ENCODE assay signal across 7 worm cellular contexts in genomic region chrII:5019389-5020108, ce11.
TF ChIP-seq lines count a peak whose summit lies in the region.

No protein-coding gene starts in this region.

TF ChIP-seq in whole organism, L1 larva, 84 proteins besides CTCF, POLR2A, EP300 and RAD21 (continues in another document):
- TF ChIP-seq nhr-12 (tag; optimal IDR thresholded peaks at IDR 0.05; lab: Kevin White, UChicago) (no peak), lin-35 (GFP tag; optimal IDR thresholded peaks at IDR 0.05; lab: Kevin White, UChicago) (no peak), unc-86 (tag; optimal IDR thresholded peaks at IDR 0.05; lab: Kevin White, UChicago) (no peak), hlh-17 (GFP tag; optimal IDR thresholded peaks at IDR 0.05; lab: Kevin White, UChicago; ENCODE audit: borderline replicate concordance) (no peak), fkh-4 (tag; optimal IDR thresholded peaks at IDR 0.05; lab: Kevin White, UChicago; ENCODE audit: borderline replicate concordance) (no peak), hpl-2 (GFP tag; optimal IDR thresholded peaks at IDR 0.05; lab: Kevin White, UChicago) (no peak), C16A3.4 (tag; optimal IDR thresholded peaks at IDR 0.05; lab: Kevin White, UChicago) (no peak), tlp-1 (tag; optimal IDR thresholded peaks at IDR 0.05; lab: Kevin White, UChicago) (no peak), sptf-1 (tag; optimal IDR thresholded peaks at IDR 0.05; lab: Kevin White, UChicago) (no peak), C34B4.2 (tag; optimal IDR thresholded peaks at IDR 0.05; lab: Kevin White, UChicago) (no peak), sox-4 (tag; optimal IDR thresholded peaks at IDR 0.05; lab: Kevin White, UChicago) (no peak), aly-2 (tag; optimal IDR thresholded peaks at IDR 0.05; lab: Kevin White, UChicago) (no peak), unc-30 (tag; optimal IDR thresholded peaks at IDR 0.05; lab: Kevin White, UChicago) (no peak)

TF ChIP-seq in whole organism, L2 larva, 48 proteins besides CTCF, POLR2A, EP300 and RAD21 (continues in another document):
- no peak for TF ChIP-seq ceh-16 (tag; optimal IDR thresholded peaks at IDR 0.05; lab: Kevin White, UChicago)
- TF ChIP-seq peb-1 (tag; optimal IDR thresholded peaks at IDR 0.05; lab: Kevin White, UChicago), result no peak
- TF ChIP-seq nhr-77 (tag; optimal IDR thresholded peaks at IDR 0.05; lab: Kevin White, UChicago), result no peak
- no peak for TF ChIP-seq ztf-4 (tag; optimal IDR thresholded peaks at IDR 0.05; lab: Kevin White, UChicago)
- peak; percentile 34 for TF ChIP-seq nhr-129 (tag; optimal IDR thresholded peaks at IDR 0.05; lab: Kevin White, UChicago)
- TF ChIP-seq nhr-23 (tag; optimal IDR thresholded peaks at IDR 0.05; lab: Kevin White, UChicago), result no peak
- no peak for TF ChIP-seq aly-2 (tag; optimal IDR thresholded peaks at IDR 0.05; lab: Kevin White, UChicago)
- TF ChIP-seq blmp-1 (tag; optimal IDR thresholded peaks at IDR 0.05; lab: Kevin White, UChicago; ENCODE audit: insufficient read depth), result peak; percentile 53
- TF ChIP-seq fos-1 (tag; optimal IDR thresholded peaks at IDR 0.05; lab: Kevin White, UChicago), result peak; percentile 79
- no peak for TF ChIP-seq nhr-10 (tag; optimal IDR thresholded peaks at IDR 0.05; lab: Kevin White, UChicago)
- no peak for TF ChIP-seq ama-1 (optimal IDR thresholded peaks at IDR 0.05; lab: Kevin White, UChicago)
- TF ChIP-seq lsy-2 (tag; optimal IDR thresholded peaks at IDR 0.05; lab: Kevin White, UChicago), result peak in 1 of 2 experiments; percentile 43
- no peak for TF ChIP-seq lin-11 (tag; optimal IDR thresholded peaks at IDR 0.05; lab: Kevin White, UChicago)
- TF ChIP-seq gmeb-1 (tag; optimal IDR thresholded peaks at IDR 0.05; lab: Kevin White, UChicago), result peak; percentile 9

TF ChIP-seq in whole organism, L3 larva, 47 proteins besides CTCF, POLR2A, EP300 and RAD21 (continues in another document):
- TF ChIP-seq elt-2 (tag; optimal IDR thresholded peaks at IDR 0.05; lab: Kevin White, UChicago), result peak; percentile 100
- no peak for TF ChIP-seq eor-1 (tag; optimal IDR thresholded peaks at IDR 0.05; lab: Kevin White, UChicago)
- TF ChIP-seq mml-1 (tag; optimal IDR thresholded peaks at IDR 0.05; lab: Kevin White, UChicago), result no peak
- TF ChIP-seq nfya-1 (tag; optimal IDR thresholded peaks at IDR 0.05; lab: Kevin White, UChicago; ENCODE audit: insufficient read depth), result peak; percentile 7
- peak; percentile 67 for TF ChIP-seq nhr-25 (tag; optimal IDR thresholded peaks at IDR 0.05; lab: Kevin White, UChicago)
- peak; percentile 28 for TF ChIP-seq pha-4 (tag; optimal IDR thresholded peaks at IDR 0.05; lab: Kevin White, UChicago)
- no peak for TF ChIP-seq nhr-77 (tag; optimal IDR thresholded peaks at IDR 0.05; lab: Kevin White, UChicago)
- peak; percentile 54 for TF ChIP-seq jun-1 (tag; optimal IDR thresholded peaks at IDR 0.05; lab: Kevin White, UChicago)
- no peak for TF ChIP-seq sea-2 (GFP tag; optimal IDR thresholded peaks at IDR 0.05; lab: Kevin White, UChicago)
- TF ChIP-seq pqm-1 (tag; optimal IDR thresholded peaks at IDR 0.05; lab: Kevin White, UChicago), result peak; percentile 45
- TF ChIP-seq ceh-28 (tag; optimal IDR thresholded peaks at IDR 0.05; lab: Kevin White, UChicago), result peak; percentile 32
- TF ChIP-seq lin-39 (tag; optimal IDR thresholded peaks at IDR 0.05; lab: Kevin White, UChicago), result no peak
- TF ChIP-seq hmg-11 (tag; optimal IDR thresholded peaks at IDR 0.05; lab: Kevin White, UChicago), result no peak
- no peak for TF ChIP-seq nhr-67 (tag; optimal IDR thresholded peaks at IDR 0.05; lab: Kevin White, UChicago)

TF ChIP-seq in whole organism, L4 larva, 104 proteins besides CTCF, POLR2A, EP300 and RAD21 (continues in another document):
- TF ChIP-seq nhr-76 (tag; optimal IDR thresholded peaks at IDR 0.05; lab: Kevin White, UChicago) (peak; percentile 4), unc-62 (GFP tag; optimal IDR thresholded peaks at IDR 0.05 in 1 of 2; lab: Kevin White, UChicago) (peak in 1 of 2 experiments; percentile 88), unc-62 (tag; optimal IDR thresholded peaks at IDR 0.05; lab: Kevin White, UChicago) (no peak), dmd-8 (GFP tag; IDR thresholded peaks at IDR 0.05; lab: Robert Waterston, UW) (no peak), php-3 (GFP tag; IDR thresholded peaks at IDR 0.05; lab: Robert Waterston, UW) (peak; percentile 82), nhr-28 (tag; optimal IDR thresholded peaks at IDR 0.05; lab: Kevin White, UChicago) (peak; percentile 83), hlh-11 (tag; optimal IDR thresholded peaks at IDR 0.05; lab: Kevin White, UChicago) (peak; percentile 82), nhr-48 (tag; optimal IDR thresholded peaks at IDR 0.05; lab: Kevin White, UChicago) (peak; percentile 25), hlh-30 (tag; optimal IDR thresholded peaks at IDR 0.05; lab: Kevin White, UChicago; ENCODE audit: insufficient read depth) (peak; percentile 62), F26F4.8 (GFP tag; conservative IDR thresholded peaks at IDR 0.05; lab: Robert Waterston, UW) (no peak), tra-1 (GFP tag; IDR thresholded peaks at IDR 0.05; lab: Robert Waterston, UW) (no peak), T26A8.4 (GFP tag; IDR thresholded peaks at IDR 0.05; lab: Robert Waterston, UW) (no peak), lin-15B (tag; optimal IDR thresholded peaks at IDR 0.05; lab: Kevin White, UChicago) (no peak), dve-1 (tag; optimal IDR thresholded peaks at IDR 0.05; lab: Kevin White, UChicago; ENCODE audit: insufficient read depth) (peak; percentile 83)

TF ChIP-seq in whole organism, late embryonic, 69 proteins besides CTCF, POLR2A, EP300 and RAD21:
- no peak for TF ChIP-seq F13H6.1 (tag; optimal IDR thresholded peaks at IDR 0.05; lab: Kevin White, UChicago)
- TF ChIP-seq elt-2 (tag; optimal IDR thresholded peaks at IDR 0.05; lab: Kevin White, UChicago), result peak; percentile 93
- no peak for TF ChIP-seq ama-1 (optimal IDR thresholded peaks at IDR 0.05; lab: Kevin White, UChicago)
- TF ChIP-seq zip-5 (tag; optimal IDR thresholded peaks at IDR 0.05; lab: Kevin White, UChicago), result no peak
- TF ChIP-seq odd-2 (tag; optimal IDR thresholded peaks at IDR 0.05; lab: Kevin White, UChicago), result no peak
- TF ChIP-seq elt-4 (tag; optimal IDR thresholded peaks at IDR 0.05; lab: Kevin White, UChicago), result no peak
- no peak for TF ChIP-seq C38D4.7 (GFP tag; optimal IDR thresholded peaks at IDR 0.05; lab: Kevin White, UChicago)

TF ChIP-seq in whole organism, mixed stage, embryonic, 35 proteins besides CTCF, POLR2A, EP300 and RAD21:
- TF ChIP-seq elt-3 (tag; optimal IDR thresholded peaks at IDR 0.05; lab: Kevin White, UChicago) (peak; percentile 17), sem-2 (GFP tag; optimal IDR thresholded peaks at IDR 0.05; lab: Kevin White, UChicago) (no peak)

TF ChIP-seq in whole organism, young adult, 124 proteins besides CTCF, POLR2A, EP300 and RAD21:
- TF ChIP-seq nhr-80 (tag; optimal IDR thresholded peaks at IDR 0.05; lab: Kevin White, UChicago), result peak; percentile 90
- no peak for TF ChIP-seq ztf-28 (GFP tag; IDR thresholded peaks at IDR 0.05; lab: Robert Waterston, UW)
- TF ChIP-seq atf-7 (tag; optimal IDR thresholded peaks at IDR 0.05; lab: Kevin White, UChicago), result peak; percentile 18
- no peak for TF ChIP-seq cebp-1 (GFP tag; IDR thresholded peaks at IDR 0.05; lab: Robert Waterston, UW)
- peak; percentile 36 for TF ChIP-seq cebp-1 (tag; optimal IDR thresholded peaks at IDR 0.05; lab: Kevin White, UChicago)
- TF ChIP-seq madf-10 (tag; optimal IDR thresholded peaks at IDR 0.05; lab: Kevin White, UChicago), result peak; percentile 17
- TF ChIP-seq somi-1 (GFP tag; optimal IDR thresholded peaks at IDR 0.05; lab: Kevin White, UChicago), result peak; percentile 10
- peak; percentile 44 for TF ChIP-seq lin-40 (tag; optimal IDR thresholded peaks at IDR 0.05; lab: Kevin White, UChicago)
- TF ChIP-seq xnd-1 (tag; optimal IDR thresholded peaks at IDR 0.05; lab: Kevin White, UChicago), result no peak
- peak; percentile 39 for TF ChIP-seq ztf-26 (tag; optimal IDR thresholded peaks at IDR 0.05; lab: Kevin White, UChicago)
- TF ChIP-seq chd-7 (tag; optimal IDR thresholded peaks at IDR 0.05; lab: Kevin White, UChicago), result no peak
- TF ChIP-seq zfh-2 (GFP tag; conservative IDR thresholded peaks at IDR 0.05; lab: Robert Waterston, UW), result no peak
- TF ChIP-seq ZK185.1 (tag; optimal IDR thresholded peaks at IDR 0.05; lab: Kevin White, UChicago; ENCODE audit: poor library complexity, severe bottlenecking), result peak; percentile 18
- TF ChIP-seq tbp1 (GFP tag; optimal IDR thresholded peaks at IDR 0.05; lab: Kevin White, UChicago), result peak; percentile 13
- peak; percentile 38 for TF ChIP-seq attf-5 (GFP tag; optimal IDR thresholded peaks at IDR 0.05; lab: Kevin White, UChicago)
- no peak for TF ChIP-seq nfya-1 (tag; optimal IDR thresholded peaks at IDR 0.05; lab: Kevin White, UChicago; ENCODE audit: borderline replicate concordance, insufficient read depth)
- TF ChIP-seq dox-1 (GFP tag; IDR thresholded peaks at IDR 0.05; lab: Robert Waterston, UW), result peak; percentile 60
